Worm (Caenorhabditis elegans) whole organism, L4/young adult: ENCODE measurements around the gene mfsd-6.

Experiments
- dao-5 ChIP-seq: sonication (generic microtip); optimal IDR thresholded peaks from 2 replicates; lab custom pipeline; 2016; ENCODE audit warnings: missing genotype, missing genetic modification characterization, moderate library complexity, missing compliant biosample characterization
- him-1 ChIP-seq: sonication (generic microtip); optimal IDR thresholded peaks from 2 replicates; lab custom pipeline; 2016; ENCODE audit warnings: missing genotype, missing genetic modification reagents, missing genetic modification characterization, missing compliant biosample characterization

DNA sequence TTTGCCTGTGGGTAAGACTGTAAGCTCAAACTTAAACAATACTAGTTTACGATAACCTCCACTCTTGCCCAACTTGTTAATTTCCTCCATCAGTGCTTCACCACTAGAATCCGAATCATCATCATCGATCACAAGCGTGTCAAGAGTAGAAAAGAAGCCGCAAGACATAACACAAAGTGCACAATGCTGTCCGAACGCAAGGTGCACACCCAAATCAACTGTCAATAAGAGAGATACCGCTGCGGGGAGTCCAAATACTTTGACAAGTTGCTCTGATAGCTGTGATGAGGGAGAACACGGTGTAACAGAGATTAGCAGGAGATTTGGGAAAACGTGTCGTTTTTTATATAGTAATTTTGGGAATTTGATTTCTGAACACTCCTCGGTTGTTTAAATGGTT, 47.8 kb downstream of the mfsd-6 start:
- no peak for TF ChIP-seq dao-5 (tag; lab: Kevin White, UChicago)
- TF ChIP-seq him-1: no peak
